Fruit fly (Drosophila melanogaster): ENCODE measurements around the gene CG31344.

Gene CG31344

dm6 chr3R:15243452-15243851, 18.3 kb upstream of the CG31344 start (continued):
- no peak for TF ChIP-seq Hr38 (GFP tag; optimal IDR thresholded peaks at IDR 0.05)
- peak; percentile 4 for TF ChIP-seq CG16779 (tag; optimal IDR thresholded peaks at IDR 0.05)
- no peak for TF ChIP-seq CG32006 (GFP tag; optimal IDR thresholded peaks at IDR 0.05)
- TF ChIP-seq dac (GFP tag; optimal IDR thresholded peaks at IDR 0.05), result no peak
- TF ChIP-seq Eip93F (GFP tag; optimal IDR thresholded peaks at IDR 0.05), result peak; percentile 1
- TF ChIP-seq Eip75B (GFP tag; optimal IDR thresholded peaks at IDR 0.05), result peak; percentile 27
- TF ChIP-seq Sox14 (GFP tag; optimal IDR thresholded peaks at IDR 0.05), result peak; percentile 84
- TF ChIP-seq Ets96B (tag; optimal IDR thresholded peaks at IDR 0.05), result no peak
- no peak for TF ChIP-seq Gug (GFP tag; IDR thresholded peaks at IDR 0.05)
- TF ChIP-seq svp (GFP tag), result peak; percentile 91
- peak; percentile 31 to 41 for TF ChIP-seq ss (GFP tag; optimal IDR thresholded peaks at IDR 0.05)
- TF ChIP-seq CG1621 (tag; optimal IDR thresholded peaks at IDR 0.05), result peak; percentile 21
- TF ChIP-seq CG10631 (GFP tag; optimal IDR thresholded peaks at IDR 0.05), result no peak
- TF ChIP-seq achi (GFP tag; optimal IDR thresholded peaks at IDR 0.05), result no peak
- no peak for TF ChIP-seq CG8119 (GFP tag; IDR thresholded peaks at IDR 0.05)
- peak; percentile 60 for TF ChIP-seq CG6163 (GFP tag; IDR thresholded peaks at IDR 0.05)
- TF ChIP-seq salr (GFP tag; optimal IDR thresholded peaks at IDR 0.05), result no peak
- TF ChIP-seq topi (GFP tag; optimal IDR thresholded peaks at IDR 0.05), result peak; percentile 5
- no peak for TF ChIP-seq Lpt (GFP tag; optimal IDR thresholded peaks at IDR 0.05)
- no peak for TF ChIP-seq Ets21C (GFP tag; optimal IDR thresholded peaks at IDR 0.05)
- TF ChIP-seq spab (GFP tag; optimal IDR thresholded peaks at IDR 0.05), result no peak
- TF ChIP-seq dsx (GFP tag; optimal IDR thresholded peaks at IDR 0.05; ENCODE audit: poor library complexity, severe bottlenecking), result no peak

DNA sequence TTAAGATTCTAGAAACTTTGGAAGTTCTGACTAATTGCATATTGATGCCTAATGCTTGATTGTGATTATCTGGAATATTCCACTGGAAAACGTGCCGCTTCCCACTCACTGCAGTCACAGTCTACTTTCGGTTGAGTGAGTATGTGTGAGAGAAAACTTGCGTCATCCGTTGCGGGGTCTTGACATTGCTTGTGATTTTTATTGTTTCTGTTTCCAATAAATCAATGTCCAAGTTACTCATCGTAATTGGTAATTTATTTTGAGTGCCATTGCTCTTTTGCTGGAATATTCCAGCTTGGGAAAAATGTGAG, 17.9 kb upstream of the CG31344 start:
- TF ChIP-seq fkh (GFP tag; optimal IDR thresholded peaks at IDR 0.05), result no peak
- no peak for TF ChIP-seq esn (GFP tag; optimal IDR thresholded peaks at IDR 0.05)
- TF ChIP-seq acj6 (GFP tag; optimal IDR thresholded peaks at IDR 0.05), result no peak
- peak; percentile 41 for TF ChIP-seq vri (GFP tag; optimal IDR thresholded peaks at IDR 0.05)
- TF ChIP-seq CG4318 (GFP tag; optimal IDR thresholded peaks at IDR 0.05), result no peak

- TF ChIP-seq CG32006 (GFP tag; optimal IDR thresholded peaks at IDR 0.05) (no peak), CG3919 (GFP tag; optimal IDR thresholded peaks at IDR 0.05) (no peak), ss (GFP tag; optimal IDR thresholded peaks at IDR 0.05) (no peak), vri (GFP tag; optimal IDR thresholded peaks at IDR 0.05) (no peak), CG6276 (GFP tag; optimal IDR thresholded peaks at IDR 0.05) (no peak), Sox15 (GFP tag; optimal IDR thresholded peaks at IDR 0.05) (peak; percentile 81), CG34406 (GFP tag; optimal IDR thresholded peaks at IDR 0.05) (no peak), CG10669 (GFP tag; optimal IDR thresholded peaks at IDR 0.05) (no peak), topi (GFP tag; optimal IDR thresholded peaks at IDR 0.05) (no peak), Hr38 (GFP tag; optimal IDR thresholded peaks at IDR 0.05) (no peak), CG11902 (GFP tag; optimal IDR thresholded peaks at IDR 0.05) (peak; percentile 76), Hr39 (GFP tag; optimal IDR thresholded peaks at IDR 0.05) (peak; percentile 88), Sox14 (GFP tag; optimal IDR thresholded peaks at IDR 0.05) (no peak), dsx (GFP tag; optimal IDR thresholded peaks at IDR 0.05; ENCODE audit: poor library complexity, severe bottlenecking) (peak; percentile 38), esn (GFP tag; optimal IDR thresholded peaks at IDR 0.05) (peak; percentile 71), Hr4 (GFP tag; optimal IDR thresholded peaks at IDR 0.05) (peak; percentile 76), CG31627 (GFP tag; optimal IDR thresholded peaks at IDR 0.05) (peak; percentile 87), pdm3 (GFP tag; optimal IDR thresholded peaks at IDR 0.05) (no peak), OdsH (GFP tag; optimal IDR thresholded peaks at IDR 0.05) (no peak), CG11762 (GFP tag; optimal IDR thresholded peaks at IDR 0.05; ENCODE audit: insufficient read depth) (peak; percentile 31), cyc (GFP tag; optimal IDR thresholded peaks at IDR 0.05) (peak; percentile 80), CG6792 (GFP tag; optimal IDR thresholded peaks at IDR 0.05) (peak; percentile 46), CG16779 (tag; optimal IDR thresholded peaks at IDR 0.05) (peak; percentile 6), Blimp-1 (GFP tag; optimal IDR thresholded peaks at IDR 0.05) (peak; percentile 1), svp (GFP tag) (peak; percentile 71), CG11294 (GFP tag; IDR thresholded peaks at IDR 0.05) (peak; percentile 67), CG6163 (GFP tag; IDR thresholded peaks at IDR 0.05) (peak; percentile 75; the same call in 2 of the 3 replicates), Gug (GFP tag; IDR thresholded peaks at IDR 0.05) (peak; percentile 72), dac (GFP tag; optimal IDR thresholded peaks at IDR 0.05) (peak; percentile 33), CG15336 (GFP tag; IDR thresholded peaks at IDR 0.05) (no peak), CG1621 (tag; optimal IDR thresholded peaks at IDR 0.05) (no peak), fkh (GFP tag; optimal IDR thresholded peaks at IDR 0.05) (no peak), CG7368 (GFP tag; optimal IDR thresholded peaks at IDR 0.05) (no peak)
These were observed 17.3 kb upstream of the CG31344 start, which contains the start of the genes tefu and Hsc70-4 for dm6 chr3R:15242186-15243045. Gene tefu (minus strand): TSS chr3R:15242236. Gene Hsc70-4 (plus strand): TSS chr3R:15242687.

Data from whole organism, prepupa.